Worm (Caenorhabditis elegans): ENCODE measurements around the gene Y38F1A.2.
A peak's percentile ranks its signal among the peaks of the same experiment; 100 is the strongest.

Y38F1A.2 gene

DNA sequence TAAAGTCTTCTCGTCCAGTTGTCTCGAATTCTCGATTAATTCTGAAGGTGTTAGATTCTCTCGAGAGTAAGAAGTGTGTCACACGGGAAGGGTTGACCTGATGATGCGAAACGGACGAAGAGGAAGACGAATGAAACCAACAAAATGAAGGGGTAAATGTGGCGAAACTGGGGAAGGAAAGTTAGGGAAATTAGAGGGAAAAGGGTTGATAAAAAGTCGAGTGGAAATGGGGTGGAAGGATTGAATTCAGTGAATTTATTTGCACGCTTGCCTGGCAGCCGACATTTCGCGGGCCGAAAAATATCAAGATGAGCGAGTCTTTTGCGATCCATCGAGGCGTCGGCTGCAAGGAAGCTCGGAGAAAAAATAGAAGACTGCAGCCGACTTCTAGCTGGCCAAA is 6.6 kb upstream of the Y38F1A.2 start, which contains the start of gene F58G1.7:
F58G1.7 (minus strand) TSS at position 101 of the 400 bp plus-strand sequence.
- TF ChIP-seq fkh-2 (tag; optimal IDR thresholded peaks at IDR 0.05) (no peak), elt-1 (tag; optimal IDR thresholded peaks at IDR 0.05) (no peak), nhr-67 (tag; optimal IDR thresholded peaks at IDR 0.05) (no peak), nhr-43 (tag; optimal IDR thresholded peaks at IDR 0.05; ENCODE audit: poor library complexity, severe bottlenecking) (no peak), nhr-28 (tag; optimal IDR thresholded peaks at IDR 0.05) (no peak), lsy-12 (tag; optimal IDR thresholded peaks at IDR 0.05) (no peak), pqm-1 (tag; optimal IDR thresholded peaks at IDR 0.05) (no peak), nhr-25 (tag; optimal IDR thresholded peaks at IDR 0.05) (no peak), sea-2 (GFP tag; optimal IDR thresholded peaks at IDR 0.05) (no peak), ceh-28 (tag; optimal IDR thresholded peaks at IDR 0.05) (no peak), fkh-10 (GFP tag; optimal IDR thresholded peaks at IDR 0.05) (no peak)

- TF ChIP-seq elt-2 (tag; optimal IDR thresholded peaks at IDR 0.05) (peak; percentile 29), nfya-1 (tag; optimal IDR thresholded peaks at IDR 0.05; ENCODE audit: insufficient read depth) (peak; percentile 66), jun-1 (tag; optimal IDR thresholded peaks at IDR 0.05) (no peak), ceh-28 (tag; optimal IDR thresholded peaks at IDR 0.05) (peak; percentile 35), lin-15B (tag; optimal IDR thresholded peaks at IDR 0.05) (peak; percentile 9), nhr-23 (tag; optimal IDR thresholded peaks at IDR 0.05) (no peak), hmg-11 (tag; optimal IDR thresholded peaks at IDR 0.05) (no peak), R02D3.7 (tag; optimal IDR thresholded peaks at IDR 0.05) (no peak), fkh-2 (tag; optimal IDR thresholded peaks at IDR 0.05) (no peak), egl-27 (tag; optimal IDR thresholded peaks at IDR 0.05) (no peak), egl-5 (tag; optimal IDR thresholded peaks at IDR 0.05) (peak; percentile 79), nhr-12 (tag; optimal IDR thresholded peaks at IDR 0.05) (no peak), zag-1 (tag; optimal IDR thresholded peaks at IDR 0.05) (no peak), snpc-4 (tag; optimal IDR thresholded peaks at IDR 0.05) (peak; percentile 52), nhr-11 (tag; optimal IDR thresholded peaks at IDR 0.05) (no peak), pha-4 (tag; optimal IDR thresholded peaks at IDR 0.05) (peak; percentile 61), lin-39 (tag; optimal IDR thresholded peaks at IDR 0.05) (peak; percentile 63), ama-1 (optimal IDR thresholded peaks at IDR 0.05) (no peak), ztf-11 (tag; optimal IDR thresholded peaks at IDR 0.05) (no peak), daf-12 (tag; optimal IDR thresholded peaks at IDR 0.05) (no peak)
These were observed 1.5 kb upstream of the Y38F1A.2 start for ce11 chrII:12953297-12953696.

- TF ChIP-seq nhr-23 (tag; optimal IDR thresholded peaks at IDR 0.05) (peak; percentile 39), ama-1 (optimal IDR thresholded peaks at IDR 0.05) (peak; percentile 31), nhr-77 (tag; optimal IDR thresholded peaks at IDR 0.05) (no peak)
These were observed 5.4 kb downstream of the Y38F1A.2 start for ce11 chrII:12960206-12960605.

DNA sequence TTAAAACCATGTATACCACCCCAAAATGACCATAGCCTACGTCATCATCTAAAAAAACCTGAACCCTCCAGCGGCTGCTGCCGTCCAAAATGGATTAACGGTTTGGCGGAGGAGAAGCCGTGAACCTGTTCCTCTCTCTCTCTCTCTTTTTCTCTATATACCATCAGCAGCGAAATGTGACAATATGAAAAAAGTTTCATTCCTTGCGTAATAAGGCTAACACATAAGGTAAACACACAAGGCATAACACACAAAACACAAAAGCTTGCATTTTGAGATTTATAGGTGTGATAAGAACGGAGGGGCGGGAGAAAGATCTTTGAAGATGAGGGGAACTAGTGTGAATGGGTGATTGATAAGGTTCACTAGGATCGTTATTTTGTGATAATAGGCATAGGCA is 6.5 kb downstream of the Y38F1A.2 start:
- TF ChIP-seq nhr-12 (tag; optimal IDR thresholded peaks at IDR 0.05) (no peak), zag-1 (tag; optimal IDR thresholded peaks at IDR 0.05) (no peak), ztf-11 (tag; optimal IDR thresholded peaks at IDR 0.05) (no peak), lin-39 (tag; optimal IDR thresholded peaks at IDR 0.05) (no peak), ama-1 (optimal IDR thresholded peaks at IDR 0.05) (no peak), fos-1 (tag; optimal IDR thresholded peaks at IDR 0.05) (no peak), egl-5 (tag; optimal IDR thresholded peaks at IDR 0.05) (no peak), nhr-237 (tag; optimal IDR thresholded peaks at IDR 0.05) (no peak), elt-1 (tag; optimal IDR thresholded peaks at IDR 0.05) (no peak), pha-4 (tag; optimal IDR thresholded peaks at IDR 0.05) (no peak), R02D3.7 (tag; optimal IDR thresholded peaks at IDR 0.05) (no peak), ceh-82 (tag; optimal IDR thresholded peaks at IDR 0.05) (no peak), sea-2 (GFP tag; optimal IDR thresholded peaks at IDR 0.05) (no peak), nhr-43 (tag; optimal IDR thresholded peaks at IDR 0.05; ENCODE audit: poor library complexity, severe bottlenecking) (peak; percentile 56), ceh-28 (tag; optimal IDR thresholded peaks at IDR 0.05) (no peak), unc-62 (GFP tag; optimal IDR thresholded peaks at IDR 0.05) (no peak), fkh-10 (GFP tag; optimal IDR thresholded peaks at IDR 0.05) (no peak), nhr-25 (tag; optimal IDR thresholded peaks at IDR 0.05) (peak; percentile 58), egl-27 (tag; optimal IDR thresholded peaks at IDR 0.05) (no peak), lin-15B (tag; optimal IDR thresholded peaks at IDR 0.05) (no peak), nhr-28 (tag; optimal IDR thresholded peaks at IDR 0.05) (no peak), snpc-4 (tag; optimal IDR thresholded peaks at IDR 0.05) (no peak), nhr-23 (tag; optimal IDR thresholded peaks at IDR 0.05) (peak; percentile 4), daf-12 (tag; optimal IDR thresholded peaks at IDR 0.05) (no peak)

DNA sequence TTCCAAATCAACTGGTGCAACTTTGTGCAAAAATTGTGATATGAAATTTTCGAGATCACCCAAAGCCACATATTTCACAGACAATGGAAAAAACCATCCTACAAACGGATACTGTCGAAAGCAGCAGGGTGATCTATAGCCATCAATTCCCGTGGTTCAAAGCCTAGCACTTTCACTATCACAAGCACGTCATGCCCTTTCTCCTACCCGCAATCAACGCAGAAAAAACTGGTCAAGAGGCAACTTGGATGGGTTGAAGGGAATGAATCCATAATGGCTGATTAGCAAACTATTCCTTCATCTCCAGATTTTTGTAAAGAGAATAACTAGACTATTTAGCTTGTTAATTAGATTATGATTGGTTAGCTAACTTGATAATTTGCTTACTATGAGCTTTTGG is 7.0 kb downstream of the Y38F1A.2 start:
- TF ChIP-seq egl-27 (tag; optimal IDR thresholded peaks at IDR 0.05) (no peak), ceh-82 (tag; optimal IDR thresholded peaks at IDR 0.05) (no peak), nhr-237 (tag; optimal IDR thresholded peaks at IDR 0.05) (no peak), elt-3 (tag; optimal IDR thresholded peaks at IDR 0.05) (no peak), daf-12 (tag; optimal IDR thresholded peaks at IDR 0.05) (no peak), hmg-11 (tag; optimal IDR thresholded peaks at IDR 0.05) (no peak), nhr-76 (tag; optimal IDR thresholded peaks at IDR 0.05) (no peak), fos-1 (tag; optimal IDR thresholded peaks at IDR 0.05) (no peak), ztf-11 (tag; optimal IDR thresholded peaks at IDR 0.05) (no peak), pqm-1 (tag; optimal IDR thresholded peaks at IDR 0.05) (no peak), elt-2 (tag; optimal IDR thresholded peaks at IDR 0.05) (no peak), fkh-10 (GFP tag; optimal IDR thresholded peaks at IDR 0.05) (no peak), mml-1 (tag; optimal IDR thresholded peaks at IDR 0.05) (no peak), nhr-43 (tag; optimal IDR thresholded peaks at IDR 0.05; ENCODE audit: poor library complexity, severe bottlenecking) (no peak), R02D3.7 (tag; optimal IDR thresholded peaks at IDR 0.05) (no peak), nhr-28 (tag; optimal IDR thresholded peaks at IDR 0.05) (no peak)

Data from whole organism, L3 larva.